Fruit fly (Drosophila melanogaster) S2 (cell line): ENCODE data around the gene GatB.

Experiments used
- CG8478 ChIP-seq: fragments of >200 bp; optimal IDR thresholded peaks from 2 replicates; lab custom pipeline; 2018
- CTCF ChIP-seq, 2 experiments: fragments of >200 bp; optimal IDR thresholded peaks; 2 replicates each; lab custom pipeline; 2018

dm6 chr3R:24121669-24122068, 8.4 kb downstream of the GatB start:
- TF ChIP-seq CG8478 (lab: Kevin White, UChicago) (no peak), CTCF (optimal IDR thresholded peaks at IDR 0.05; lab: Kevin White, UChicago) (no peak)
